Fruit fly (Drosophila melanogaster): ENCODE measurements around the gene Hml.

dm6 chr3L:13878729-13879128, 32.9 kb downstream of the Hml start, which contains the start of gene CG13737:
- TF ChIP-seq psq (optimal IDR thresholded peaks at IDR 0.05) = no peak
- TF ChIP-seq h (optimal IDR thresholded peaks at IDR 0.05) = no peak
- no peak for TF ChIP-seq Sin3A (optimal IDR thresholded peaks at IDR 0.05)
